Worm (Caenorhabditis elegans) whole organism, L1 larva: ENCODE measurements around the gene dsl-1.

Experiments used
- C16A3.4 ChIP-seq: fragments of 150-350 bp; optimal IDR thresholded peaks from 2 replicates; lab custom pipeline; 2014; ENCODE audit warnings: missing biosample characterization, missing genetic modification characterization
- fkh-4 ChIP-seq: sonication (generic microtip); optimal IDR thresholded peaks from 2 replicates; lab custom pipeline; 2016; ENCODE audit warnings: missing compliant biosample characterization, missing genetic modification characterization, borderline replicate concordance
- mep-1 ChIP-seq: fragments of 150-350 bp; optimal IDR thresholded peaks from 2 replicates; lab custom pipeline; 2014; ENCODE audit warnings: missing biosample characterization, missing genetic modification characterization
- nhr-11 ChIP-seq: fragments of 150-350 bp; optimal IDR thresholded peaks from 2 replicates; lab custom pipeline; 2014; ENCODE audit warnings: missing biosample characterization, missing genetic modification characterization
- pqm-1 ChIP-seq: sonication (generic microtip); optimal IDR thresholded peaks from 3 replicates; lab custom pipeline; 2017; ENCODE audit warnings: missing biosample characterization, missing genetic modification characterization
- ztf-4 ChIP-seq: fragments of 150-350 bp; optimal IDR thresholded peaks from 2 replicates; lab custom pipeline; 2014; ENCODE audit warnings: missing biosample characterization, missing genetic modification characterization

DNA sequence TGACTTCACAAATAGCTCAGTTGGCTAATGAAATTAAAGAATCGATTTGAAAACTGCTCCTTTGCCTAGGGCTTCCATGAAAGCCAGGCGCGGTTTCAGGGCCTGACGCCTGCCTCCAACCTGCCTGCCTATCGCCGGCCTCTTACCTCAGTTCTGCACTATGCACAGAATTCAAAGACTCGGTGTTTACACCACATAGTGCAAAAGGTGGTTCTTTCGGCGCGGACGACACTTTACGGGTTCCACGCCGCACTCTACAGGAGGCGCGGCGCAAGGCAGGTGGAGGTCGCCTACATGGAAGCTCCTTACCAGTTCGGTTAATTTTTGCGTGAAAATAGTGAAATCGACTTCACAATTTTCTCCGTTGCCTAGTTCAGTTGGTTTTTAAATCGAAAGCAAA lies 1.9 kb upstream of the dsl-1 start:
- no peak for TF ChIP-seq pqm-1 (tag; lab: Kevin White, UChicago)
- no peak for TF ChIP-seq nhr-11 (tag; lab: Kevin White, UChicago)
- TF ChIP-seq fkh-4 (tag; lab: Kevin White, UChicago) = no peak
- TF ChIP-seq ztf-4 (tag; lab: Kevin White, UChicago) = no peak
- TF ChIP-seq mep-1 (tag; lab: Kevin White, UChicago) = no peak
- TF ChIP-seq C16A3.4 (tag; lab: Kevin White, UChicago) = no peak
